Worm (Caenorhabditis elegans) whole organism, L4 larva: Measurements from ENCODE around the gene grd-5.

Source experiments
- D1046.2 ChIP-seq: fragments of 200-800 bp; sonication (Bioruptor generic); IDR thresholded peaks from 2 replicates; pipeline ENCODE4 v1.3.6; 2022; ENCODE audit warnings: missing genetic modification characterization, missing compliant biosample characterization
- R02D3.7 ChIP-seq: fragments of 150-350 bp; sonication (generic microtip); optimal IDR thresholded peaks from 3 replicates; lab custom pipeline; 2014; ENCODE audit warnings: missing biosample characterization, missing genetic modification characterization
- T26A8.4 ChIP-seq: fragments of 200-800 bp; sonication (Bioruptor generic); IDR thresholded peaks from 2 replicates; pipeline ENCODE4 v1.3.6; 2022; ENCODE audit warnings: missing genetic modification characterization, missing compliant biosample characterization
- ZK337.2 ChIP-seq: fragments of 200-800 bp; sonication (Bioruptor generic); IDR thresholded peaks from 2 replicates; pipeline ENCODE4 v1.3.6; 2022; ENCODE audit warnings: missing genetic modification reagents, missing genetic modification characterization, missing compliant biosample characterization
- aha-1 ChIP-seq: fragments of 150-350 bp; peaks from one replicate; lab custom pipeline; 2014; ENCODE audit warnings: missing biosample characterization, missing genetic modification characterization
- ama-1 ChIP-seq: fragments of 150-350 bp; optimal IDR thresholded peaks from 2 replicates; lab custom pipeline; 2014; ENCODE audit warnings: inconsistent platforms, mixed read lengths
- ceh-20 ChIP-seq: fragments of 200-800 bp; sonication (Bioruptor generic); IDR thresholded peaks from 2 replicates; pipeline ENCODE4 v1.3.6; 2022; ENCODE audit warnings: missing genetic modification reagents, missing genetic modification characterization, missing compliant biosample characterization
- ceh-82 ChIP-seq: sonication (generic microtip); optimal IDR thresholded peaks from 2 replicates; lab custom pipeline; 2017; ENCODE audit warnings: missing biosample characterization, missing genetic modification characterization
- ces-1 ChIP-seq: fragments of 150-350 bp; sonication (generic microtip); optimal IDR thresholded peaks from 4 replicates; lab custom pipeline; 2014; ENCODE audit warnings: missing biosample characterization, missing genetic modification reagents, missing genetic modification characterization
- cey-2 ChIP-seq: sonication (generic microtip); optimal IDR thresholded peaks from 3 replicates; lab custom pipeline; 2017; ENCODE audit warnings: missing genetic modification characterization, mild to moderate bottlenecking, missing compliant biosample characterization, antibody characterized with exemption, borderline replicate concordance; ENCODE audit not compliant: insufficient read depth
- daf-12 ChIP-seq: fragments of 150-350 bp; optimal IDR thresholded peaks from 2 replicates; lab custom pipeline; 2014; ENCODE audit warnings: missing biosample characterization, missing genetic modification reagents, missing genetic modification characterization
- daf-19 ChIP-seq: fragments of 200-800 bp; sonication (Bioruptor generic); conservative IDR thresholded peaks from 2 replicates; pipeline ENCODE4 v1.3.6; 2022; ENCODE audit warnings: missing genetic modification characterization, missing compliant biosample characterization
- daf-8 ChIP-seq: fragments of 200-800 bp; sonication (Bioruptor generic); IDR thresholded peaks from 2 replicates; pipeline ENCODE4 v1.3.6; 2022; ENCODE audit warnings: missing genetic modification characterization, missing compliant biosample characterization
- dmd-6 ChIP-seq: fragments of 200-800 bp; sonication (Bioruptor generic); IDR thresholded peaks from 2 replicates; pipeline ENCODE4 v1.3.6; 2022; ENCODE audit warnings: missing genetic modification reagents, missing genetic modification characterization, missing compliant biosample characterization
- hlh-11 ChIP-seq: fragments of 200-800 bp; sonication (Bioruptor generic); optimal IDR thresholded peaks from 2 replicates; lab custom pipeline; 2018; ENCODE audit warnings: mild to moderate bottlenecking, missing genetic modification characterization, missing compliant biosample characterization
- hlh-30 ChIP-seq: sonication (generic microtip); optimal IDR thresholded peaks from 2 replicates; lab custom pipeline; 2017; ENCODE audit warnings: antibody characterized with exemption, mild to moderate bottlenecking, missing genetic modification characterization, missing compliant biosample characterization; ENCODE audit not compliant: insufficient read depth
- hmg-1.1 ChIP-seq: fragments of 200-800 bp; sonication (Bioruptor generic); IDR thresholded peaks from 2 replicates; pipeline ENCODE4 v1.3.6; 2022; ENCODE audit warnings: missing genetic modification reagents, missing genetic modification characterization, missing compliant biosample characterization
- lim-7 ChIP-seq: fragments of 200-800 bp; sonication (Bioruptor generic); IDR thresholded peaks from 2 replicates; pipeline ENCODE4 v1.3.6; 2022; ENCODE audit warnings: missing genetic modification characterization, missing compliant biosample characterization
- lin-13 ChIP-seq: fragments of 150-350 bp; optimal IDR thresholded peaks from 2 replicates; lab custom pipeline; 2014; ENCODE audit warnings: missing biosample characterization, missing genetic modification reagents, missing genetic modification characterization
- lin-29 ChIP-seq: fragments of 200-800 bp; sonication (Bioruptor generic); IDR thresholded peaks from 2 replicates; pipeline ENCODE4 v1.3.6; 2022; ENCODE audit warnings: missing genetic modification reagents, missing genetic modification characterization, missing compliant biosample characterization
- lin-38 ChIP-seq: fragments of 200-800 bp; sonication (Bioruptor generic); IDR thresholded peaks from 2 replicates; pipeline ENCODE4 v1.3.6; 2022; ENCODE audit warnings: missing genetic modification reagents, missing genetic modification characterization, missing compliant biosample characterization
- lin-39 ChIP-seq: fragments of 150-350 bp; optimal IDR thresholded peaks from 2 replicates; lab custom pipeline; 2014; ENCODE audit warnings: missing biosample characterization, missing genetic modification reagents, missing genetic modification characterization
- lsy-2 ChIP-seq, 2 experiments: fragments of 150-350 bp in 1 of 2; sonication (generic microtip) in 1 of 2; optimal IDR thresholded peaks; 2 replicates each; lab custom pipeline; 2014 to 2017; ENCODE audit warnings: missing biosample characterization in 2 of 2, missing genetic modification characterization in 2 of 2
- mdl-1 ChIP-seq, 2 experiments: fragments of 150-350 bp in 1 of 2; sonication (generic microtip) in 1 of 2; optimal IDR thresholded peaks; 2 replicates each; lab custom pipeline; 2014 to 2017; ENCODE audit warnings: missing biosample characterization in 2 of 2, missing genetic modification characterization in 2 of 2
- mep-1 ChIP-seq: fragments of 150-350 bp; sonication (generic microtip); optimal IDR thresholded peaks from 3 replicates; lab custom pipeline; 2014; ENCODE audit warnings: missing biosample characterization, missing genetic modification characterization
- mes-2 ChIP-seq: sonication (generic microtip); optimal IDR thresholded peaks from 2 replicates; lab custom pipeline; 2016; ENCODE audit warnings: missing genotype, mild to moderate bottlenecking, missing genetic modification characterization, missing compliant biosample characterization; ENCODE audit not compliant: poor library complexity, severe bottlenecking
- mxl-2 ChIP-seq: fragments of 200-800 bp; sonication (Bioruptor generic); conservative IDR thresholded peaks from 2 replicates; pipeline ENCODE4 v1.3.6; 2022; ENCODE audit warnings: missing genetic modification reagents, missing genetic modification characterization, missing compliant biosample characterization
- mxl-3 ChIP-seq: fragments of 200-800 bp; sonication (Bioruptor generic); optimal IDR thresholded peaks from 2 replicates; lab custom pipeline; 2018; ENCODE audit warnings: mild to moderate bottlenecking, missing genetic modification characterization, missing compliant biosample characterization
- nhr-11 ChIP-seq: fragments of 150-350 bp; optimal IDR thresholded peaks from 2 replicates; lab custom pipeline; 2014; ENCODE audit warnings: missing biosample characterization, missing genetic modification characterization
- nhr-25 ChIP-seq: sonication (generic microtip); optimal IDR thresholded peaks from 2 replicates; lab custom pipeline; 2017; ENCODE audit warnings: missing genetic modification characterization, mild to moderate bottlenecking, missing compliant biosample characterization, antibody characterized with exemption, moderate library complexity, borderline replicate concordance; ENCODE audit not compliant: insufficient read depth
- nhr-28 ChIP-seq: fragments of 150-350 bp; optimal IDR thresholded peaks from 2 replicates; lab custom pipeline; 2014; ENCODE audit warnings: missing biosample characterization, missing genetic modification characterization
- nhr-42 ChIP-seq: fragments of 200-800 bp; sonication (Bioruptor generic); IDR thresholded peaks from 2 replicates; pipeline ENCODE4 v1.3.6; 2022; ENCODE audit warnings: missing genetic modification characterization, missing compliant biosample characterization
- nhr-48 ChIP-seq: sonication (generic microtip); optimal IDR thresholded peaks from 2 replicates; lab custom pipeline; 2016; ENCODE audit warnings: mild to moderate bottlenecking, missing genetic modification characterization, missing compliant biosample characterization
- nhr-77 ChIP-seq: fragments of 150-350 bp; optimal IDR thresholded peaks from 2 replicates; lab custom pipeline; 2014; ENCODE audit warnings: missing biosample characterization, missing genetic modification characterization
- php-3 ChIP-seq: fragments of 200-800 bp; sonication (Bioruptor generic); IDR thresholded peaks from 2 replicates; pipeline ENCODE4 v1.3.6; 2022; ENCODE audit warnings: missing genetic modification reagents, missing genetic modification characterization, missing compliant biosample characterization
- pqm-1 ChIP-seq: sonication (generic microtip); optimal IDR thresholded peaks from 2 replicates; lab custom pipeline; 2017; ENCODE audit warnings: missing biosample characterization, missing genetic modification characterization
- rbr-2 ChIP-seq: sonication (generic microtip); optimal IDR thresholded peaks from 2 replicates; lab custom pipeline; 2016; ENCODE audit warnings: missing genotype, missing genetic modification characterization, missing compliant biosample characterization
- saeg-2 ChIP-seq: fragments of 200-800 bp; sonication (Bioruptor generic); IDR thresholded peaks from 2 replicates; pipeline ENCODE4 v1.3.6; 2022; ENCODE audit warnings: missing genetic modification reagents, missing genetic modification characterization, missing compliant biosample characterization
- set-16 ChIP-seq: fragments of 200-800 bp; sonication (Bioruptor generic); IDR thresholded peaks from 2 replicates; pipeline ENCODE4 v1.3.6; 2022; ENCODE audit warnings: missing genetic modification reagents, missing genetic modification characterization, missing compliant biosample characterization
- snpc-4 ChIP-seq: fragments of 150-350 bp; optimal IDR thresholded peaks from 2 replicates; lab custom pipeline; 2014; ENCODE audit warnings: missing biosample characterization, missing genetic modification characterization
- spr-1 ChIP-seq: sonication (generic microtip); optimal IDR thresholded peaks from 2 replicates; lab custom pipeline; 2016; ENCODE audit warnings: mild to moderate bottlenecking, missing genetic modification characterization, missing compliant biosample characterization
- tra-1 ChIP-seq: fragments of 200-800 bp; sonication (Bioruptor generic); IDR thresholded peaks from 2 replicates; pipeline ENCODE4 v1.3.6; 2022; ENCODE audit warnings: missing genetic modification reagents, missing genetic modification characterization, missing compliant biosample characterization
- unc-62 ChIP-seq, 3 experiments: fragments of 150-350 bp in 1 of 3; sonication (generic microtip); optimal IDR thresholded peaks in 2 of 3; peaks in 1 of 3; 1 replicate in 1 of 3; 2 replicates in 2 of 3; lab custom pipeline; 2014 to 2017; ENCODE audit warnings: missing biosample characterization in 3 of 3, missing genetic modification characterization in 3 of 3, missing genetic modification reagents in 3 of 3, missing genotype in 1 of 3
- zfp-2 ChIP-seq: sonication (generic microtip); optimal IDR thresholded peaks from 2 replicates; lab custom pipeline; 2016; ENCODE audit warnings: mild to moderate bottlenecking, missing genetic modification characterization, missing compliant biosample characterization

Gene grd-5

DNA sequence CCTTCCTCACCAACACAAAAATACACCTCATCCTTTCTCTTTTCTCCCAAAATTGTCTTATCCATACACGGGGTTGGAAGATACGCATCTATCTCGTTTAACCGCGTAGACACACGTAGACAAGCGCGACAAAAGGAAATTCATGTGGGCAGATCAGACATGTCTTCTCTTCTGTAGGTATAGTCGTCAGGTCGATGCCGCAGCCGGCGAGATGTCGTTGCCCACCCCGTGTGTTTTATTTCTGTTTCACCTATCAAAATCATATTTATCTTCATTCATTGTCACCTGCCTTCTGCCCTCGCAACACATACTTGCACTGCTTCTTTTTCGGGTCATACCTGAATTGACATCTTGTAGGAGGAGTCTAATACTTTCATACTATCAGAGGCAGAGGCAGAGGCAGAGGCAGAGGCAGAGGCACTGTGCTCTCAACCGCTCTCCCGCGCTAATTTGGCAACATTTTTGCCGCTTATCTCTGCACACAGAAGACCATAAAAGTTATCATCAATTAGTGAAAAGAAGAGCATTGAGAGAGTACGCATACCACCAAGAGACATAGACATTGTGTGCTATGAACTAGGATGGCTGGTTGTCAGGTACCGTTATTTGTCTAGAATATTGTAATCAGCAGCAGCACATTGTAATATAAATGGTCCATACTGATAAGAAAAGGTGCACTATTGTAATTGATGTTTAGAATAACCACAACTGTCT lies 42.6 kb downstream of the grd-5 start (continued):
- no peak for TF ChIP-seq lin-39 (tag; lab: Kevin White, UChicago)
- no peak for TF ChIP-seq ama-1 (lab: Kevin White, UChicago)
- peak; percentile 21; the same call in 1 of the 2 replicates for TF ChIP-seq set-16 (GFP tag; lab: Robert Waterston, UW)
- no peak for TF ChIP-seq saeg-2 (GFP tag; lab: Robert Waterston, UW)
- TF ChIP-seq nhr-48 = peak; percentile 69
- TF ChIP-seq ceh-82 = no peak
- no peak for TF ChIP-seq ZK337.2 (GFP tag; lab: Robert Waterston, UW)
- no peak for TF ChIP-seq mxl-2 (GFP tag; lab: Robert Waterston, UW)
- TF ChIP-seq T26A8.4 (GFP tag; lab: Robert Waterston, UW) = 0 out of 2 replicates have a peak, but pooled peaks have one; percentile 27
- TF ChIP-seq hmg-1.1 (GFP tag; lab: Robert Waterston, UW) = peak; percentile 32; the same call in 1 of the 2 replicates
- TF ChIP-seq mes-2 = peak; percentile 51
- peak; percentile 12; the same call in 1 of the 2 replicates for TF ChIP-seq D1046.2 (GFP tag; lab: Robert Waterston, UW)
- peak; percentile 89 for TF ChIP-seq dmd-6 (GFP tag; lab: Robert Waterston, UW)
- peak; percentile 86 for TF ChIP-seq hlh-11
- TF ChIP-seq mep-1 = peak; percentile 47
- TF ChIP-seq snpc-4 (tag; lab: Kevin White, UChicago) = no peak
- TF ChIP-seq nhr-77 (tag; lab: Kevin White, UChicago) = peak; percentile 37
- TF ChIP-seq nhr-28 = peak; percentile 32
- TF ChIP-seq pqm-1 (tag; lab: Kevin White, UChicago) = peak; percentile 85
- TF ChIP-seq unc-62 (GFP tag; optimal IDR thresholded peaks at IDR 0.05 in 1 of 2; lab: Kevin White, UChicago) = peak; percentile 32 to 35
- TF ChIP-seq unc-62 (tag; optimal IDR thresholded peaks at IDR 0.05; lab: Kevin White, UChicago) = no peak
- peak; percentile 84 for TF ChIP-seq hlh-30
- TF ChIP-seq php-3 (GFP tag; lab: Robert Waterston, UW) = peak; percentile 95
- peak; percentile 47; the same call in 1 of the 2 replicates for TF ChIP-seq ceh-20

ce11 chrV:8662056-8663006 lies 43.5 kb downstream of the grd-5 start:
- TF ChIP-seq lin-38 (GFP tag; lab: Robert Waterston, UW) = no peak
- TF ChIP-seq lin-29 = no peak
- TF ChIP-seq rbr-2 = peak; percentile 24
- TF ChIP-seq mdl-1 (tag; optimal IDR thresholded peaks at IDR 0.05; lab: Kevin White, UChicago) = peak in 1 of 2 experiments; percentile 14
- TF ChIP-seq zfp-2 = no peak
- no peak for TF ChIP-seq nhr-42 (GFP tag; lab: Robert Waterston, UW)
- peak; percentile 81 for TF ChIP-seq pqm-1 (tag; lab: Kevin White, UChicago)
- TF ChIP-seq daf-19 = no peak
- no peak for TF ChIP-seq spr-1 (tag; lab: Kevin White, UChicago)
- peak; percentile 74 for TF ChIP-seq set-16 (GFP tag; lab: Robert Waterston, UW)
- peak in 1 of 2 experiments; percentile 70 for TF ChIP-seq unc-62 (GFP tag; optimal IDR thresholded peaks at IDR 0.05 in 1 of 2; lab: Kevin White, UChicago)
- no peak for TF ChIP-seq unc-62 (tag; optimal IDR thresholded peaks at IDR 0.05; lab: Kevin White, UChicago)
- TF ChIP-seq nhr-25 (tag; lab: Kevin White, UChicago) = peak; percentile 61
- TF ChIP-seq daf-8 (GFP tag; lab: Robert Waterston, UW) = no peak
- TF ChIP-seq tra-1 (GFP tag; lab: Robert Waterston, UW) = peak; percentile 61
- no peak for TF ChIP-seq R02D3.7 (tag; lab: Kevin White, UChicago)
- TF ChIP-seq ces-1 = no peak
- TF ChIP-seq mep-1 = peak; percentile 53
- no peak for TF ChIP-seq lin-39 (tag; lab: Kevin White, UChicago)
- peak; percentile 49 for TF ChIP-seq hlh-30
- TF ChIP-seq lin-13 (GFP tag; lab: Kevin White, UChicago) = no peak
- no peak for TF ChIP-seq cey-2
- TF ChIP-seq mxl-3 = peak; percentile 60
- TF ChIP-seq daf-12 (tag; lab: Kevin White, UChicago) = no peak
- TF ChIP-seq hlh-11 = peak; percentile 69
- TF ChIP-seq lsy-2 (tag; optimal IDR thresholded peaks at IDR 0.05; lab: Kevin White, UChicago) = peak in 1 of 2 experiments; percentile 17
- no peak for TF ChIP-seq lim-7
- no peak for TF ChIP-seq mes-2
- TF ChIP-seq aha-1 = peak; percentile 51
- peak; percentile 21 for TF ChIP-seq nhr-11
